Worm (Caenorhabditis elegans): Measurements from ENCODE around the gene R09E10.5.
A peak's percentile ranks its signal among the peaks of the same experiment; 100 is the strongest.

DNA sequence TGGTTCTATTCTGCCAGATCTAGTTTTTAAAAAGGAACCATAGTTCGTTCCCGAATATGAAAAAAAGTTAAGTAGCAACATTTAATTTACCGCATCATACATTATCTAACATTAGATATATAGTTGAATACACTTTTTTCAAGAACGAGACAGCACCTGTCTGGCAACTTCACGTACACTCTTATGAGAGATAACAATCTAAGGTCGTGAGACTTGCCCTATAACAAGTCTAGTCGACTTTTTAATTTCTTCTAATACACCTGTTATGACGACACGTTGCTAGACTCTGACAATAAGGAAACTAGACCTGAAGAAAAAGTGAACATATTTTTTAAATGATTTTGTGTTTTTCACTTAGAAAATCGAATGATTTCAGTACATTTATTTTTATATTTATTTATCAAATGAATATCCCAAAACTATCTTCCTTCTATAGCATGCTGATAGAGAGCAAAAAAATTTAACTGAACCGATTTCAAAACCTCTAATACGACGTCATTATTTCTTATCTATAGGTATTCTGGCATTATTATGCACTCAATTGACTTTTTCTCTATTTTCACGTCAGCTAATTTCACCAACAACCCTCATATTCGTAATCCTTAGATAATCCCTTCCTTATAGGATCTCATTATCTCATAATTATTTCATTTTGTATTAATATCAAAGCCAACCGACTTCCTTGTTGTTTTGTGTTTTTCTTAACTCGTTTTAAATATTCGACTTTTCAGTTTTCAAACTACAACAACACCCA is 49.0 kb downstream of the R09E10.5 start:
- TF ChIP-seq unc-62 (GFP tag; optimal IDR thresholded peaks at IDR 0.05): no peak
- TF ChIP-seq elt-1 (tag; optimal IDR thresholded peaks at IDR 0.05): peak; percentile 68
- TF ChIP-seq skn-1 (tag; optimal IDR thresholded peaks at IDR 0.05): no peak
- TF ChIP-seq daf-12 (tag; optimal IDR thresholded peaks at IDR 0.05): no peak

All from whole organism, L3 larva.